ENCODE assay signal across 1 fruit fly cellular context in genomic region chr3R:24143779-24144178, dm6.
TF ChIP-seq lines count a peak whose summit lies in the region.

No protein-coding gene starts in this region.

TF ChIP-seq in whole organism, prepupa, 60 proteins besides CTCF, POLR2A, EP300 and RAD21 (continued from another document):
- TF ChIP-seq CG7368 (GFP tag; optimal IDR thresholded peaks at IDR 0.05; lab: Kevin White, UChicago) (peak; percentile 44), CG10669 (GFP tag; optimal IDR thresholded peaks at IDR 0.05; lab: Kevin White, UChicago) (peak; percentile 46), svp (GFP tag; lab: Kevin White, UChicago) (peak; percentile 79), CG4318 (GFP tag; optimal IDR thresholded peaks at IDR 0.05; lab: Kevin White, UChicago) (peak; percentile 53), CG8632 (GFP tag; optimal IDR thresholded peaks at IDR 0.05; lab: Kevin White, UChicago) (peak; percentile 45), CG32006 (GFP tag; optimal IDR thresholded peaks at IDR 0.05; lab: Kevin White, UChicago) (peak; percentile 75), CG11762 (GFP tag; optimal IDR thresholded peaks at IDR 0.05; lab: Kevin White, UChicago; ENCODE audit: insufficient read depth) (peak; percentile 22), esn (GFP tag; optimal IDR thresholded peaks at IDR 0.05; lab: Kevin White, UChicago) (peak; percentile 59), Blimp-1 (GFP tag; optimal IDR thresholded peaks at IDR 0.05; lab: Kevin White, UChicago) (no peak), CG3919 (GFP tag; optimal IDR thresholded peaks at IDR 0.05; lab: Kevin White, UChicago) (peak; percentile 60), acj6 (GFP tag; optimal IDR thresholded peaks at IDR 0.05; lab: Kevin White, UChicago) (peak; percentile 58), net (GFP tag; optimal IDR thresholded peaks at IDR 0.05; lab: Kevin White, UChicago) (peak; percentile 23), CG6808 (GFP tag; optimal IDR thresholded peaks at IDR 0.05; lab: Kevin White, UChicago) (peak; percentile 68), Sox14 (GFP tag; optimal IDR thresholded peaks at IDR 0.05; lab: Kevin White, UChicago) (peak; percentile 68), topi (GFP tag; optimal IDR thresholded peaks at IDR 0.05; lab: Kevin White, UChicago) (peak; percentile 48), CG6163 (GFP tag; IDR thresholded peaks at IDR 0.05; lab: Robert Waterston, UW) (0 out of 3 replicates have a peak, but pooled peaks have one; percentile 22), Eip78C (GFP tag; lab: Kevin White, UChicago) (peak; percentile 90), eg (GFP tag; IDR thresholded peaks at IDR 0.05; lab: Robert Waterston, UW) (0 out of 3 replicates have a peak, but pooled peaks have one; percentile 8), CG15336 (GFP tag; IDR thresholded peaks at IDR 0.05; lab: Robert Waterston, UW) (peak; percentile 36), CG6792 (GFP tag; optimal IDR thresholded peaks at IDR 0.05; lab: Kevin White, UChicago) (peak; percentile 54), dac (GFP tag; optimal IDR thresholded peaks at IDR 0.05; lab: Kevin White, UChicago) (peak; percentile 31), lz (GFP tag; optimal IDR thresholded peaks at IDR 0.05; lab: Kevin White, UChicago) (peak; percentile 51), Eip75B (GFP tag; optimal IDR thresholded peaks at IDR 0.05; lab: Kevin White, UChicago) (peak; percentile 56), Hr39 (GFP tag; optimal IDR thresholded peaks at IDR 0.05; lab: Kevin White, UChicago) (peak; percentile 41), Met (GFP tag; optimal IDR thresholded peaks at IDR 0.05; lab: Kevin White, UChicago) (peak; percentile 43)
